Worm (Caenorhabditis elegans): ENCODE results near the gene R02D5.10.

- TF ChIP-seq bed-3 (GFP tag; optimal IDR thresholded peaks at IDR 0.05) (no peak), unc-62 (GFP tag; optimal IDR thresholded peaks at IDR 0.05) (no peak), tbx-8 (GFP tag; optimal IDR thresholded peaks at IDR 0.05) (no peak), mep-1 (tag; optimal IDR thresholded peaks at IDR 0.05) (no peak), nhr-76 (tag; optimal IDR thresholded peaks at IDR 0.05) (no peak), unc-39 (tag; optimal IDR thresholded peaks at IDR 0.05) (no peak), ces-1 (GFP tag; optimal IDR thresholded peaks at IDR 0.05) (no peak), M03D4.4 (tag; optimal IDR thresholded peaks at IDR 0.05) (no peak), elt-3 (tag; optimal IDR thresholded peaks at IDR 0.05) (no peak), pha-4 (tag; optimal IDR thresholded peaks at IDR 0.05) (no peak), nhr-12 (tag; optimal IDR thresholded peaks at IDR 0.05) (no peak), lsy-2 (tag; optimal IDR thresholded peaks at IDR 0.05) (no peak), nhr-237 (tag; optimal IDR thresholded peaks at IDR 0.05) (no peak), lin-13 (tag; optimal IDR thresholded peaks at IDR 0.05) (no peak)
These were observed 19.4 kb upstream of the R02D5.10 start for ce11 chrV:14462653-14463052.

All from whole organism, mixed stage, embryonic.